Worm (Caenorhabditis elegans) whole organism, late embryonic: ENCODE data around the gene sfa-1.

ENCODE experiments used
- T23F11.4 ChIP-seq: fragments of 200-800 bp; sonication (Bioruptor generic); optimal IDR thresholded peaks from 2 replicates; lab custom pipeline; 2018; ENCODE audit warnings: mild to moderate bottlenecking, missing genetic modification characterization, missing compliant biosample characterization
- ama-1 ChIP-seq: fragments of 150-350 bp; optimal IDR thresholded peaks from 2 replicates; lab custom pipeline; 2014
- ceh-14 ChIP-seq: sonication (generic microtip); optimal IDR thresholded peaks from 2 replicates; lab custom pipeline; 2016; ENCODE audit warnings: missing genotype, missing genetic modification characterization, missing compliant biosample characterization
- ceh-9 ChIP-seq: sonication (generic microtip); optimal IDR thresholded peaks from 2 replicates; lab custom pipeline; 2016; ENCODE audit warnings: mild to moderate bottlenecking, missing genetic modification characterization, inconsistent platforms, missing compliant biosample characterization
- elt-2 ChIP-seq: sonication (generic microtip); optimal IDR thresholded peaks from 2 replicates; lab custom pipeline; 2016; ENCODE audit warnings: missing genetic modification reagents, missing genetic modification characterization, missing compliant biosample characterization
- lin-11 ChIP-seq: fragments of 200-800 bp; sonication (Bioruptor generic); optimal IDR thresholded peaks from 2 replicates; lab custom pipeline; 2018; ENCODE audit warnings: mild to moderate bottlenecking, missing genetic modification characterization, missing compliant biosample characterization
- odd-2 ChIP-seq: sonication (generic microtip); optimal IDR thresholded peaks from 2 replicates; lab custom pipeline; 2017; ENCODE audit warnings: antibody characterized with exemption, mild to moderate bottlenecking, missing genetic modification characterization, missing compliant biosample characterization
- pha-4 ChIP-seq: fragments of 150-350 bp; optimal IDR thresholded peaks from 2 replicates; lab custom pipeline; 2018; ENCODE audit warnings: missing biosample characterization, missing genetic modification reagents, missing genetic modification characterization
- sox-2 ChIP-seq: fragments of 200-800 bp; sonication (Bioruptor generic); IDR thresholded peaks from 2 replicates; pipeline ENCODE4 v1.3.6; 2022; ENCODE audit warnings: missing genetic modification reagents, missing genetic modification characterization, missing compliant biosample characterization
- tbx-2 ChIP-seq: sonication (generic microtip); optimal IDR thresholded peaks from 2 replicates; lab custom pipeline; 2016; ENCODE audit warnings: missing genetic modification characterization, missing compliant biosample characterization
- tbx-7 ChIP-seq: sonication (generic microtip); optimal IDR thresholded peaks from 2 replicates; lab custom pipeline; 2016; ENCODE audit warnings: missing genotype, missing genetic modification characterization, missing compliant biosample characterization
- ttx-3 ChIP-seq: sonication (generic microtip); optimal IDR thresholded peaks from 2 replicates; lab custom pipeline; 2016; ENCODE audit warnings: missing genetic modification reagents, missing genetic modification characterization, missing compliant biosample characterization

DNA sequence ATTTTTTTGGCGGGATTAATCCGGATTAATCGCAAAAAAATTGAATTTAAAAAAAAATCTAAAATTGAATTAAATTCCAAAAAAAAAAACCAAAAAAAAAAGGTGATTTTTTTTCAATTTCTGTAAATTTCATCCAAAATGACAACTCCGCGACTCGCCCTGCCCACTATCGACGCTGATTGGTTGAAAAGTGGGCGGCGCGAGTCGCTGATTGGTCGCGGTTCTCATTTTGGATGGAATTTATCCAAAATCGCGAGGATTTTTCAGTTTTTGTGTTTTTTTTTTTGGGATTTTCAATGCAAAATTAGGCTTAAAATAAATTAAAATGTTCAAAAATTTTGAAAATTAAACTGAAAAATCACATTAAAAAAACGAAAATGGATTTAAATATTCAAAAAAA lies 1.3 kb downstream of the sfa-1 start:
- no peak for TF ChIP-seq odd-2
- TF ChIP-seq ama-1 (lab: Kevin White, UChicago), result no peak
- TF ChIP-seq ceh-9, result no peak
- no peak for TF ChIP-seq tbx-2
- TF ChIP-seq elt-2 (tag; lab: Kevin White, UChicago), result no peak
- no peak for TF ChIP-seq lin-11
- no peak for TF ChIP-seq pha-4 (tag; lab: Kevin White, UChicago)
- TF ChIP-seq T23F11.4 (GFP tag; lab: Kevin White, UChicago), result no peak
- TF ChIP-seq ttx-3 (tag; lab: Kevin White, UChicago), result no peak
- TF ChIP-seq tbx-7 (tag; lab: Kevin White, UChicago), result no peak
- no peak for TF ChIP-seq ceh-14 (tag; lab: Kevin White, UChicago)
- no peak for TF ChIP-seq sox-2 (GFP tag; lab: Robert Waterston, UW)
